Worm (Caenorhabditis elegans): ENCODE data around the gene pafo-1.

pafo-1 gene

DNA sequence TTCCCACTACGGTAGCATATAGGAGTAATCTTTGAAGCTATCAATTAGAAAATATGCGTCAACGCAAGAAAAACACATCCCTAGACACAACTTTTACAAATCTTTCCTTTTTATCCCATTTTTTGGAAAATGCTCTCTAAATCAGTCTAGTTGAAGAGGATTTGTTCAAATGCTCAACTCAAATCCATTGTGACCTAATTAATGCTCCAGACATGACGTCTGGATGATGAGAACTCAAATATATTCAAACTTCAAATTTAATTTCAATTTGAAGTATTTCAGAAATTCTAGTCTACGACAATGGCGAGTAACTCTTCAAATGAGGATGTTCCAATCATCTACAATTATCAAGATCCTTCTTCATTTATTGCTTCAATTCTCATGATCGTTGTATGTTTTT lies 30.9 kb downstream of the pafo-1 start, which contains the start of gene srx-85:
Gene srx-85, plus strand, starts transcription at position 301 of the 400 bp plus-strand sequence.
- TF ChIP-seq nhr-6 (tag; optimal IDR thresholded peaks at IDR 0.05) (no peak), Y55F3AM.14 (GFP tag; optimal IDR thresholded peaks at IDR 0.05) (no peak), peb-1 (tag; optimal IDR thresholded peaks at IDR 0.05) (no peak), lsy-2 (tag; optimal IDR thresholded peaks at IDR 0.05) (no peak), lin-39 (tag; optimal IDR thresholded peaks at IDR 0.05) (no peak), egl-27 (tag; optimal IDR thresholded peaks at IDR 0.05) (no peak), nhr-21 (tag; optimal IDR thresholded peaks at IDR 0.05) (no peak), C34F6.9 (tag; optimal IDR thresholded peaks at IDR 0.05) (no peak), ama-1 (optimal IDR thresholded peaks at IDR 0.05) (no peak), nhr-129 (tag; optimal IDR thresholded peaks at IDR 0.05) (no peak), sem-4 (tag; optimal IDR thresholded peaks at IDR 0.05) (no peak), nhr-12 (tag; optimal IDR thresholded peaks at IDR 0.05) (no peak), nhr-77 (tag; optimal IDR thresholded peaks at IDR 0.05) (no peak)

DNA sequence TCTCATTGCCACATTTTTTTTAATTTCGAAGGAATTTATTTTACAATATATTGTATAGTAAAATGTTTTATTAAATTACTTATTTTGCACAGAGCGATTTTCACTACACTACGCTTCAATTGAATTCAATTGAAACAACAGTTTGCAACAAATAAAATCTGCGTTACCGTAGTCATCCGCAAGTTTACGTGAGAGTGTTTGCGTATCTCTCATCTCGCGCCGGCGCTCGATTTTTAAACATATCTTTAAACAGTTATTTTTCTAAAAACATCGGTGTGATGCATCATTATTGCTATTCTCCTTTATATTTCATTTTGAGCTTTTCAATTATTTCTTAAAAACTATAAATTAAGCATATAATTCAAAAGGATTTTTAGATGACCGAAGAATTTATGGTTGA lies 32.8 kb downstream of the pafo-1 start, which contains the start of gene duo-1:
Gene duo-1, plus strand, starts transcription at position 371 of the 400 bp plus-strand sequence.
- TF ChIP-seq lin-13 (GFP tag; optimal IDR thresholded peaks at IDR 0.05) (no peak), nhr-12 (tag; optimal IDR thresholded peaks at IDR 0.05) (no peak), nhr-237 (tag; optimal IDR thresholded peaks at IDR 0.05) (no peak), ZK546.5 (tag; optimal IDR thresholded peaks at IDR 0.05) (no peak), nhr-129 (tag; optimal IDR thresholded peaks at IDR 0.05) (no peak), nhr-23 (tag; optimal IDR thresholded peaks at IDR 0.05) (no peak), ztf-4 (tag; optimal IDR thresholded peaks at IDR 0.05) (no peak), nhr-77 (tag; optimal IDR thresholded peaks at IDR 0.05) (no peak), mdl-1 (tag; optimal IDR thresholded peaks at IDR 0.05) (no peak), gmeb-1 (tag; optimal IDR thresholded peaks at IDR 0.05) (no peak), alr-1 (tag; optimal IDR thresholded peaks at IDR 0.05) (no peak), zag-1 (tag; optimal IDR thresholded peaks at IDR 0.05) (no peak)

DNA sequence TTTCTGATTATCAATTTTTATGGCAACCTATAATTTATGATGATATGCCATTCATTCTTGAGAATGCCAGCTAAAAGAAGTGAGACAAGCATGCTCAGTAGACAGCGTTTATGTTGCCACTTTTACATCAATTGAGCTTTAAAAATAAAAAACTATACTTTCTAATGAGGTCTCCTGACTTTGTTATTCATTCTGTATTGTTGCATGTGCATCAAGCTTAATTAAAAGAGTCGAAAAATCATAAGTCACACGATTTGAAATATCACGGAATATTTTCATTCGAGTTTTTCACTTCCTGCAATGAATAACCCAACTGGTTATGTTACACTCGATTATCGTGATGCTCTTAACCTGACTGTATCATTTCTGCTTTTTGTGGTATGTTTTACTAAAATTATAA lies 41.1 kb downstream of the pafo-1 start, which contains the start of gene srx-86:
Gene srx-86, plus strand, starts transcription at position 301 of the 400 bp plus-strand sequence.
- TF ChIP-seq peb-1 (tag; optimal IDR thresholded peaks at IDR 0.05) (no peak), lin-11 (tag; optimal IDR thresholded peaks at IDR 0.05) (no peak), egl-27 (tag; optimal IDR thresholded peaks at IDR 0.05) (no peak), ceh-82 (tag; optimal IDR thresholded peaks at IDR 0.05) (no peak), nhr-129 (tag; optimal IDR thresholded peaks at IDR 0.05) (no peak), lsy-2 (tag; optimal IDR thresholded peaks at IDR 0.05) (no peak), sma-9 (GFP tag; optimal IDR thresholded peaks at IDR 0.05) (no peak), sma-9 (tag; optimal IDR thresholded peaks at IDR 0.05) (no peak), nhr-77 (tag; optimal IDR thresholded peaks at IDR 0.05) (no peak)

DNA sequence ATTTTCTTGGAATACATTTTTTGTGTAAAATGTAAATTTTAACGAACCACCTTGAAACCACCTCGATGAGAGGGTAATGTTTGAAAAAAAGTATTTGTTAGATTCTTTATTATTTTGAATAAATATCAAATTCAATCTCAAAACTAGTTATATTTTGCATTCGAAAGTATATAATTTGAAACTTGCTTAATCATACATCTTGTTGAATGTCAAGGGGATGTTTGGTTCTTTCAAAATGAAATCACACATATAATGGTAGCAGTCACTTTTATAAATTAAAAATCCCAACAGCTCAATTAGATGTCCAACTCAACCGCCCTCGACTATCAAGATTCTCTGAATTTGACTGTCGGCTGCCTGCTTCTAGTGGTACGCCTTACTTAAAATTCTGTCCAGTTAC lies 43.1 kb downstream of the pafo-1 start, which contains the start of gene srx-87:
Gene srx-87, plus strand, starts transcription at position 301 of the 400 bp plus-strand sequence.
- TF ChIP-seq F13H6.1 (tag; optimal IDR thresholded peaks at IDR 0.05) (no peak), lin-39 (tag; optimal IDR thresholded peaks at IDR 0.05) (no peak), zag-1 (tag; optimal IDR thresholded peaks at IDR 0.05) (no peak), fos-1 (tag; optimal IDR thresholded peaks at IDR 0.05) (no peak), mdl-1 (tag; optimal IDR thresholded peaks at IDR 0.05) (no peak), nhr-237 (tag; optimal IDR thresholded peaks at IDR 0.05) (no peak), aly-2 (tag; optimal IDR thresholded peaks at IDR 0.05) (no peak)

DNA sequence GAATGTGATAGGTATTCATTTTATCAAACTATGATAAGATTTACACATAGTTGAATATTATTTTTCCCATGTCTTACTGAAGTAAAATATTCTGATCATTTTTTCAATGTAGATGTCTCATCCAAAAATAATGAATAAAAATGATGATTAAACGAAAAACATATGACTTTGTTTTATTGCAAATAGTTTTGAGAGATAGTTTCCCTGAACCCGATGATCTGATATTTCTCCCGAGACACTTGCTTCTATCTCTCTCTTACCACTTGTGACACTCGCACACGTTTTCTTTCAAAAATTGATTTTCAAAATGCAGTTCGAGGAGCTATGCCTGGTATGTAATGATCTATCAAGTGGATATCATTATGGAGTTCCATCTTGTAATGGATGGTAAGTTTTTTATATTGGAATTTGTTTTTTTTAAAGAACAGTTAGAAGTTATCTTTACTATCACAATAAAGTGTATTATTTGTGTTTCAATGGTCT lies 48.7 kb downstream of the pafo-1 start, which contains the start of the genes nhr-101 and pms-2:
Gene nhr-101, plus strand, starts transcription at position 308 of the 483 bp plus-strand sequence.
Gene pms-2, minus strand, starts transcription at position 433 of the 483 bp plus-strand sequence.
- TF ChIP-seq ztf-1 (GFP tag; conservative IDR thresholded peaks at IDR 0.05) (no peak), blmp-1 (tag; optimal IDR thresholded peaks at IDR 0.05; ENCODE audit: insufficient read depth) (no peak), ceh-16 (tag; optimal IDR thresholded peaks at IDR 0.05) (no peak), nhr-23 (tag; optimal IDR thresholded peaks at IDR 0.05) (no peak), mbf-1 (tag; optimal IDR thresholded peaks at IDR 0.05) (no peak), unc-55 (GFP tag; optimal IDR thresholded peaks at IDR 0.05) (no peak), sma-9 (GFP tag; optimal IDR thresholded peaks at IDR 0.05) (peak; percentile 42), sma-9 (tag; optimal IDR thresholded peaks at IDR 0.05) (no peak), nhr-25 (tag; optimal IDR thresholded peaks at IDR 0.05) (no peak), alr-1 (tag; optimal IDR thresholded peaks at IDR 0.05) (no peak), dmd-4 (tag; optimal IDR thresholded peaks at IDR 0.05) (no peak), elt-3 (tag; optimal IDR thresholded peaks at IDR 0.05) (no peak), nhr-6 (tag; optimal IDR thresholded peaks at IDR 0.05) (no peak), fos-1 (tag; optimal IDR thresholded peaks at IDR 0.05) (peak; percentile 6), mdl-1 (tag; optimal IDR thresholded peaks at IDR 0.05) (no peak), zag-1 (tag; optimal IDR thresholded peaks at IDR 0.05) (no peak), snpc-4 (tag; optimal IDR thresholded peaks at IDR 0.05) (no peak), ZK546.5 (tag; optimal IDR thresholded peaks at IDR 0.05) (no peak), sem-4 (tag; optimal IDR thresholded peaks at IDR 0.05) (no peak), elt-1 (tag; optimal IDR thresholded peaks at IDR 0.05) (no peak), egl-27 (tag; optimal IDR thresholded peaks at IDR 0.05) (no peak), nhr-12 (tag; optimal IDR thresholded peaks at IDR 0.05) (no peak), nhr-11 (tag; optimal IDR thresholded peaks at IDR 0.05) (no peak), sma-3 (GFP tag; optimal IDR thresholded peaks at IDR 0.05) (no peak), unc-62 (GFP tag; optimal IDR thresholded peaks at IDR 0.05) (no peak), F13H6.1 (tag; optimal IDR thresholded peaks at IDR 0.05) (no peak), Y55F3AM.14 (GFP tag; optimal IDR thresholded peaks at IDR 0.05) (no peak), mab-5 (tag; optimal IDR thresholded peaks at IDR 0.05) (no peak), ztf-4 (tag; optimal IDR thresholded peaks at IDR 0.05) (peak; percentile 1), skn-1 (tag; optimal IDR thresholded peaks at IDR 0.05) (no peak)
